Fruit fly (Drosophila melanogaster) whole organism, embryonic: ENCODE measurements around the gene CG32052.

Source experiments
- Atf6 ChIP-seq: fragments of 200-800 bp; sonication (Bioruptor generic); IDR thresholded peaks from 2 replicates; pipeline ENCODE4 v1.3.6; 2022; ENCODE audit warnings: missing biosample characterization, missing genetic modification characterization
- CG10431 ChIP-seq: fragments of 200-800 bp; sonication (Bioruptor generic); optimal IDR thresholded peaks from 3 replicates; lab custom pipeline; 2018; ENCODE audit warnings: missing biosample characterization, mild to moderate bottlenecking, missing genetic modification characterization
- CG12104 ChIP-seq: fragments of 200-800 bp; sonication (Bioruptor generic); optimal IDR thresholded peaks from 3 replicates; lab custom pipeline; 2016; ENCODE audit warnings: missing biosample characterization, missing genetic modification characterization
- CG14050 ChIP-seq: fragments of 200-800 bp; sonication (Bioruptor generic); IDR thresholded peaks from 3 replicates; pipeline ENCODE4 v1.3.6; 2022; ENCODE audit warnings: missing biosample characterization, missing genetic modification characterization
- CG1529 ChIP-seq: fragments of 200-800 bp; sonication (Bioruptor generic); optimal IDR thresholded peaks from 3 replicates; lab custom pipeline; 2018; ENCODE audit warnings: missing biosample characterization, missing genetic modification characterization
- CG17328 ChIP-seq: fragments of 200-800 bp; sonication (Bioruptor generic); IDR thresholded peaks from 2 replicates; pipeline ENCODE4 v1.3.6; 2022; ENCODE audit warnings: missing biosample characterization, missing genetic modification characterization
- CG18599 ChIP-seq: fragments of 200-800 bp; sonication (Bioruptor generic); optimal IDR thresholded peaks from 3 replicates; lab custom pipeline; 2017; ENCODE audit warnings: missing biosample characterization, missing genetic modification characterization, mild to moderate bottlenecking, moderate library complexity, missing genetic modification reagents
- CG2116 ChIP-seq: fragments of 200-800 bp; sonication (Bioruptor generic); optimal IDR thresholded peaks from 3 replicates; lab custom pipeline; 2018; ENCODE audit warnings: missing biosample characterization, mild to moderate bottlenecking, missing genetic modification characterization
- CG31365 ChIP-seq: fragments of 200-800 bp; sonication (Bioruptor generic); optimal IDR thresholded peaks from 2 replicates; lab custom pipeline; 2018; ENCODE audit warnings: missing biosample characterization, mild to moderate bottlenecking, missing genetic modification characterization
- CG42726 ChIP-seq: fragments of 200-800 bp; sonication (Bioruptor generic); IDR thresholded peaks from 2 replicates; pipeline ENCODE4 v1.3.6; 2022; ENCODE audit warnings: missing biosample characterization, missing genetic modification characterization; ENCODE audit not compliant: partially characterized antibody
- CG7271 ChIP-seq: fragments of 200-800 bp; sonication (Bioruptor generic); optimal IDR thresholded peaks from 2 replicates; lab custom pipeline; 2018; ENCODE audit warnings: missing biosample characterization, mild to moderate bottlenecking, missing genetic modification characterization, moderate library complexity
- CG7963 ChIP-seq: fragments of 200-800 bp; sonication (Bioruptor generic); IDR thresholded peaks from 3 replicates; pipeline ENCODE4 v1.3.6; 2022; ENCODE audit warnings: missing biosample characterization, missing genetic modification characterization; ENCODE audit not compliant: partially characterized antibody
- CG9437 ChIP-seq: fragments of 200-800 bp; sonication (Bioruptor generic); optimal IDR thresholded peaks from 2 replicates; lab custom pipeline; 2018; ENCODE audit warnings: missing biosample characterization, mild to moderate bottlenecking, missing genetic modification characterization
- CkIIα-i1 ChIP-seq: fragments of 200-800 bp; sonication (Bioruptor generic); IDR thresholded peaks from 2 replicates; pipeline ENCODE4 v1.3.6; 2022; ENCODE audit warnings: missing biosample characterization, missing genetic modification characterization
- Dll ChIP-seq: fragments of 200-800 bp; sonication (Bioruptor generic); IDR thresholded peaks from 4 replicates; pipeline ENCODE4 v1.3.6; 2022; ENCODE audit warnings: missing biosample characterization, missing genetic modification characterization; ENCODE audit not compliant: partially characterized antibody
- Dp ChIP-seq: fragments of 200-800 bp; sonication (Bioruptor generic); optimal IDR thresholded peaks from 2 replicates; lab custom pipeline; 2018; ENCODE audit warnings: missing biosample characterization, mild to moderate bottlenecking, missing genetic modification characterization, moderate library complexity
- Fer2 ChIP-seq: fragments of 200-800 bp; sonication (Bioruptor generic); optimal IDR thresholded peaks from 2 replicates; lab custom pipeline; 2018; ENCODE audit warnings: missing biosample characterization, mild to moderate bottlenecking, missing genetic modification characterization, moderate library complexity
- H15 ChIP-seq: fragments of 200-800 bp; sonication (Bioruptor generic); IDR thresholded peaks from 3 replicates; pipeline ENCODE4 v1.3.6; 2022; ENCODE audit warnings: missing biosample characterization, missing genetic modification characterization
- H2.0 ChIP-seq: fragments of 200-800 bp; sonication (Bioruptor generic); IDR thresholded peaks from 2 replicates; pipeline ENCODE4 v1.3.6; 2022; ENCODE audit warnings: missing biosample characterization, missing genetic modification characterization
- MBD-R2 ChIP-seq: fragments of 200-800 bp; sonication (Bioruptor generic); IDR thresholded peaks from 2 replicates; pipeline ENCODE4 v1.3.6; 2022; ENCODE audit warnings: missing biosample characterization, missing genetic modification characterization
- Mes4 ChIP-seq: fragments of 200-800 bp; sonication (Bioruptor generic); optimal IDR thresholded peaks from 2 replicates; lab custom pipeline; 2016; ENCODE audit warnings: missing biosample characterization, missing genetic modification characterization
- NFAT ChIP-seq: fragments of 200-800 bp; sonication (Bioruptor generic); IDR thresholded peaks from 2 replicates; pipeline ENCODE4 v1.3.6; 2022; ENCODE audit warnings: missing biosample characterization, missing genetic modification characterization
- NK7.1 ChIP-seq: fragments of 200-800 bp; sonication (Bioruptor generic); optimal IDR thresholded peaks from 3 replicates; lab custom pipeline; 2016; ENCODE audit warnings: missing biosample characterization, missing genetic modification characterization
- Oli ChIP-seq: fragments of 200-800 bp; sonication (Bioruptor generic); optimal IDR thresholded peaks from 2 replicates; lab custom pipeline; 2018; ENCODE audit warnings: missing biosample characterization, mild to moderate bottlenecking, missing genetic modification characterization, moderate library complexity
- Poxn ChIP-seq: fragments of 200-800 bp; sonication (Bioruptor generic); IDR thresholded peaks from 2 replicates; pipeline ENCODE4 v1.3.6; 2022; ENCODE audit warnings: missing biosample characterization, missing genetic modification characterization
- Rx ChIP-seq: fragments of 200-800 bp; sonication (Bioruptor generic); IDR thresholded peaks from 2 replicates; pipeline ENCODE4 v1.3.6; 2022; ENCODE audit warnings: missing biosample characterization, missing genetic modification characterization
- ase ChIP-seq: fragments of 200-800 bp; sonication (Bioruptor generic); IDR thresholded peaks from 3 replicates; pipeline ENCODE4 v1.3.6; 2022; ENCODE audit warnings: missing biosample characterization, missing genetic modification characterization
- bigmax ChIP-seq: fragments of 200-800 bp; sonication (Bioruptor generic); optimal IDR thresholded peaks from 2 replicates; lab custom pipeline; 2018; ENCODE audit warnings: missing biosample characterization, mild to moderate bottlenecking, missing genetic modification characterization
- bowl ChIP-seq: fragments of 200-800 bp; sonication (Bioruptor generic); IDR thresholded peaks from 2 replicates; pipeline ENCODE4 v1.3.6; 2022; ENCODE audit warnings: missing biosample characterization, missing genetic modification characterization
- cato ChIP-seq: fragments of 200-800 bp; sonication (Bioruptor generic); optimal IDR thresholded peaks from 2 replicates; lab custom pipeline; 2016; ENCODE audit warnings: missing biosample characterization, missing genetic modification characterization, borderline replicate concordance
- croc ChIP-seq: fragments of 200-800 bp; sonication (Bioruptor generic); conservative IDR thresholded peaks from 3 replicates; pipeline ENCODE4 v1.3.6; 2022; ENCODE audit warnings: missing biosample characterization, missing genetic modification characterization
- fd102C ChIP-seq: fragments of 200-800 bp; sonication (Bioruptor generic); optimal IDR thresholded peaks from 2 replicates; lab custom pipeline; 2018; ENCODE audit warnings: missing biosample characterization, mild to moderate bottlenecking, missing genetic modification characterization, moderate library complexity
- gsb ChIP-seq: fragments of 200-800 bp; sonication (Bioruptor generic); IDR thresholded peaks from 2 replicates; pipeline ENCODE4 v1.3.6; 2022; ENCODE audit warnings: missing biosample characterization, missing genetic modification characterization
- hkb ChIP-seq, 2 experiments: fragments of 200-800 bp in 1 of 2; fragments of >200 bp in 1 of 2; sonication (Bioruptor generic) in 1 of 2; IDR thresholded peaks in 1 of 2; optimal IDR thresholded peaks in 1 of 2; 2 replicates each; pipeline versions ENCODE4 v1.3.6 to Lab custom; 2017 to 2022; ENCODE audit warnings: missing biosample characterization in 1 of 2, missing genetic modification characterization in 1 of 2
- hth ChIP-seq: fragments of >200 bp; optimal IDR thresholded peaks from 2 replicates; lab custom pipeline; 2017; ENCODE audit warnings: inconsistent platforms
- jing ChIP-seq: fragments of 200-800 bp; sonication (Bioruptor generic); optimal IDR thresholded peaks from 2 replicates; lab custom pipeline; 2018; ENCODE audit warnings: missing biosample characterization, mild to moderate bottlenecking, missing genetic modification characterization
- klu ChIP-seq: fragments of 200-800 bp; sonication (Bioruptor generic); IDR thresholded peaks from 2 replicates; pipeline ENCODE4 v1.3.6; 2022; ENCODE audit warnings: missing biosample characterization, missing genetic modification characterization
- lmd ChIP-seq: fragments of 200-800 bp; sonication (Bioruptor generic); IDR thresholded peaks from 2 replicates; pipeline ENCODE4 v1.3.6; 2022; ENCODE audit warnings: missing biosample characterization, missing genetic modification characterization
- lola ChIP-seq, 3 experiments: fragments of >200 bp in 2 of 3; fragments of 200-800 bp in 1 of 3; sonication (Bioruptor generic) in 1 of 3; optimal IDR thresholded peaks; 2 replicates each; lab custom pipeline; 2017 to 2019; ENCODE audit warnings: missing biosample characterization in 3 of 3, missing genetic modification characterization in 3 of 3, mild to moderate bottlenecking in 1 of 3, moderate library complexity in 1 of 3
- pan ChIP-seq, 4 experiments: fragments of >200 bp in 3 of 4; fragments of 200-800 bp in 1 of 4; sonication (Bioruptor generic) in 1 of 4; optimal IDR thresholded peaks in 3 of 4; IDR thresholded peaks in 1 of 4; 2 replicates each; pipeline versions ENCODE4 v1.3.6 to Lab custom; 2017 to 2022; ENCODE audit warnings: missing biosample characterization in 2 of 4, missing genetic modification characterization in 2 of 4, mixed read lengths in 1 of 4
- pnt ChIP-seq: fragments of 200-800 bp; sonication (Bioruptor generic); optimal IDR thresholded peaks from 3 replicates; lab custom pipeline; 2016; ENCODE audit warnings: missing biosample characterization, missing genetic modification characterization
- run ChIP-seq: fragments of 200-800 bp; sonication (Bioruptor generic); optimal IDR thresholded peaks from 3 replicates; lab custom pipeline; 2018; ENCODE audit warnings: missing biosample characterization, mild to moderate bottlenecking, missing genetic modification characterization
- sc ChIP-seq, 3 experiments: fragments of >200 bp in 2 of 3; fragments of 200-800 bp in 1 of 3; sonication (Bioruptor generic) in 1 of 3; optimal IDR thresholded peaks; 2 replicates in 2 of 3; 3 replicates in 1 of 3; lab custom pipeline; 2017; ENCODE audit warnings: mild to moderate bottlenecking in 1 of 3, missing biosample characterization in 1 of 3, missing genetic modification characterization in 1 of 3, missing genetic modification reagents in 1 of 3
- sd ChIP-seq: fragments of 200-800 bp; sonication (Bioruptor generic); optimal IDR thresholded peaks from 3 replicates; lab custom pipeline; 2018; ENCODE audit warnings: missing biosample characterization, mild to moderate bottlenecking, missing genetic modification characterization, moderate library complexity
- sens-2 ChIP-seq: fragments of 200-800 bp; sonication (Bioruptor generic); IDR thresholded peaks from 2 replicates; pipeline ENCODE4 v1.3.6; 2022; ENCODE audit warnings: missing biosample characterization, missing genetic modification characterization
- sim ChIP-seq: fragments of 200-800 bp; sonication (Bioruptor generic); IDR thresholded peaks from 2 replicates; pipeline ENCODE4 v1.3.6; 2022; ENCODE audit warnings: missing biosample characterization, missing genetic modification characterization
- stwl ChIP-seq: fragments of 200-800 bp; sonication (Bioruptor generic); optimal IDR thresholded peaks from 3 replicates; lab custom pipeline; 2018; ENCODE audit warnings: missing biosample characterization, mild to moderate bottlenecking, missing genetic modification characterization, moderate library complexity
- yki ChIP-seq: fragments of >200 bp; optimal IDR thresholded peaks from 3 replicates; lab custom pipeline; 2018
- zen ChIP-seq: fragments of 200-800 bp; sonication (Bioruptor generic); optimal IDR thresholded peaks from 3 replicates; lab custom pipeline; 2018; ENCODE audit warnings: missing biosample characterization, mild to moderate bottlenecking, missing genetic modification characterization, moderate library complexity

CG32052 gene

DNA sequence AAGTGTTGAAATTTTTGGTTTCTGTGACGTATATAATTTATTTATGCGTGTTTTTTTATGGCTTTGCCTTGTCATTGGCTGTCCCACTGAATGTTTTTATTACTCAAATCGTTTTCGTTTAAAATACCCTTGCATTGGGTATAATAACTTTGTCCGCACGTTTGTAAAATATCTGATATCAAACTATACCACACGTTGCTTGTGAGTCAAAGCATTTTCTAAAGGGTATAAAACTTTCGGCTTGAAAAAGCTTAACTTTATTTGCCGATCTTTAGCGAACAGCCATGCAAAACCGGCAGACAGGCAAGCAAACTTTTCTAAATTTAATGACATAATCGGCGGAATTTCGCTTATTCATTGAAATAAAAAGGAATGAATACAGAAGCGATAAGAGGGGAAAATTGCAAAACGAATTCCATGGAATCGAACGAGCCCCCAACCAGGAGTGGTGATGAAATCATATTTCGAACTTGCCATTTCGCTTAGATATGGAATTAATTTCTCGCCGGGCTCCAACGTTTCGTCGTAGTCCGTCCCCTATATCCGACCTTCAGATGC, 60.7 kb downstream of the CG32052 start (continued):
- no peak for TF ChIP-seq CG10431
- TF ChIP-seq yki (lab: Kevin White, UChicago), result no peak
- no peak for TF ChIP-seq Dll
- TF ChIP-seq Fer2, result no peak
- no peak for TF ChIP-seq sens-2 (GFP tag; lab: Robert Waterston, UW)
- TF ChIP-seq Mes4 (GFP tag; lab: Kevin White, UChicago), result no peak
- 0 out of 2 replicates have a peak, but pooled peaks have one; percentile 5 for TF ChIP-seq H2.0 (GFP tag; lab: Robert Waterston, UW)
- TF ChIP-seq ase (GFP tag; lab: Robert Waterston, UW), result peak; percentile 42; the same call in 2 of the 3 replicates
- peak; percentile 74 for TF ChIP-seq NFAT
- TF ChIP-seq lmd (GFP tag; lab: Robert Waterston, UW), result peak; percentile 59; the same call in 1 of the 2 replicates
- peak; percentile 4 for TF ChIP-seq CG9437 (GFP tag; lab: Kevin White, UChicago)
- TF ChIP-seq CG31365, result no peak
- peak; percentile 25; the same call in 1 of the 2 replicates for TF ChIP-seq MBD-R2
- TF ChIP-seq CG12104, result no peak
- no peak for TF ChIP-seq pnt (GFP tag; lab: Kevin White, UChicago)
- no peak for TF ChIP-seq sim (GFP tag; lab: Robert Waterston, UW)
- no peak for TF ChIP-seq klu (GFP tag; lab: Robert Waterston, UW)
- TF ChIP-seq pan (optimal IDR thresholded peaks at IDR 0.05; lab: Kevin White, UChicago), result no peak
- TF ChIP-seq pan (GFP tag; optimal IDR thresholded peaks at IDR 0.05 in 1 of 2, IDR thresholded peaks at IDR 0.05 in 1 of 2), result peak in 1 of 2 experiments; percentile 68
- no peak for TF ChIP-seq hth
- TF ChIP-seq CG1529, result no peak
- TF ChIP-seq croc, result no peak
- no peak for TF ChIP-seq bigmax (GFP tag; lab: Kevin White, UChicago)
- no peak for TF ChIP-seq CG14050
- TF ChIP-seq CG2116 (GFP tag; lab: Kevin White, UChicago), result no peak
- TF ChIP-seq Atf6 (GFP tag; lab: Robert Waterston, UW), result peak; percentile 58; the same call in 1 of the 2 replicates
- peak; percentile 75 for TF ChIP-seq sd (tag; lab: Kevin White, UChicago)
- no peak for TF ChIP-seq run (tag; lab: Kevin White, UChicago)
- no peak for TF ChIP-seq jing (GFP tag; lab: Kevin White, UChicago)
- no peak for TF ChIP-seq Poxn (GFP tag; lab: Robert Waterston, UW)
- TF ChIP-seq CG17328 (GFP tag; lab: Robert Waterston, UW), result no peak
- no peak for TF ChIP-seq lola (GFP tag; optimal IDR thresholded peaks at IDR 0.05; lab: Kevin White, UChicago)
- TF ChIP-seq Dp (GFP tag; lab: Kevin White, UChicago), result no peak
- no peak for TF ChIP-seq cato (GFP tag; lab: Kevin White, UChicago)
- TF ChIP-seq sc (optimal IDR thresholded peaks at IDR 0.05; lab: Kevin White, UChicago), result no peak
- TF ChIP-seq sc (GFP tag; optimal IDR thresholded peaks at IDR 0.05; lab: Kevin White, UChicago), result no peak
- no peak for TF ChIP-seq Rx (GFP tag; lab: Robert Waterston, UW)
- TF ChIP-seq CG18599, result peak; percentile 47
- no peak for TF ChIP-seq CG7963 (GFP tag; lab: Robert Waterston, UW)
- TF ChIP-seq Oli (tag; lab: Kevin White, UChicago), result peak; percentile 36
- no peak for TF ChIP-seq gsb
- no peak for TF ChIP-seq hkb (optimal IDR thresholded peaks at IDR 0.05; lab: Kevin White, UChicago)
- TF ChIP-seq hkb (GFP tag; IDR thresholded peaks at IDR 0.05; lab: Robert Waterston, UW), result peak; percentile 53; the same call in 1 of the 2 replicates
- TF ChIP-seq fd102C (GFP tag; lab: Kevin White, UChicago), result no peak
- TF ChIP-seq zen (tag; lab: Kevin White, UChicago), result no peak
- no peak for TF ChIP-seq stwl (tag; lab: Kevin White, UChicago)
- no peak for TF ChIP-seq bowl (GFP tag; lab: Robert Waterston, UW)
- TF ChIP-seq NK7.1, result peak; percentile 29
- peak; percentile 37; the same call in 1 of the 3 replicates for TF ChIP-seq H15 (GFP tag; lab: Robert Waterston, UW)
- TF ChIP-seq CG7271 (tag; lab: Kevin White, UChicago), result no peak
- TF ChIP-seq CG42726 (GFP tag; lab: Robert Waterston, UW), result no peak
- no peak for TF ChIP-seq CkIIα-i1 (GFP tag; lab: Robert Waterston, UW)
